Worm (Caenorhabditis elegans) whole organism, L4 larva: ENCODE data around the gene T25B9.2.

ENCODE experiments used
- D1046.2 ChIP-seq: fragments of 200-800 bp; sonication (Bioruptor generic); IDR thresholded peaks from 2 replicates; pipeline ENCODE4 v1.3.6; 2022; ENCODE audit warnings: missing genetic modification characterization, missing compliant biosample characterization
- aly-2 ChIP-seq: sonication (generic microtip); optimal IDR thresholded peaks from 2 replicates; lab custom pipeline; 2018; ENCODE audit warnings: missing biosample characterization, missing genetic modification characterization
- ama-1 ChIP-seq: fragments of 150-350 bp; optimal IDR thresholded peaks from 2 replicates; lab custom pipeline; 2014; ENCODE audit warnings: inconsistent platforms, mixed read lengths
- ctbp-1 ChIP-seq: fragments of 200-800 bp; sonication (Bioruptor generic); IDR thresholded peaks from 2 replicates; pipeline ENCODE4 v1.3.6; 2022; ENCODE audit warnings: missing genetic modification reagents, missing genetic modification characterization, missing compliant biosample characterization
- egl-27 ChIP-seq: sonication (generic microtip); optimal IDR thresholded peaks from 3 replicates; lab custom pipeline; 2017; ENCODE audit warnings: missing biosample characterization, missing genetic modification reagents, missing genetic modification characterization
- fkh-10 ChIP-seq: fragments of 150-350 bp; optimal IDR thresholded peaks from 2 replicates; lab custom pipeline; 2014; ENCODE audit warnings: missing biosample characterization, missing genetic modification reagents, missing genetic modification characterization
- hlh-30 ChIP-seq: sonication (generic microtip); optimal IDR thresholded peaks from 2 replicates; lab custom pipeline; 2017; ENCODE audit warnings: antibody characterized with exemption, mild to moderate bottlenecking, missing genetic modification characterization, missing compliant biosample characterization; ENCODE audit not compliant: insufficient read depth
- lsy-2 ChIP-seq, 2 experiments: fragments of 150-350 bp in 1 of 2; sonication (generic microtip) in 1 of 2; optimal IDR thresholded peaks; 2 replicates each; lab custom pipeline; 2014 to 2017; ENCODE audit warnings: missing biosample characterization in 2 of 2, missing genetic modification characterization in 2 of 2
- nhr-28 ChIP-seq: fragments of 150-350 bp; optimal IDR thresholded peaks from 2 replicates; lab custom pipeline; 2014; ENCODE audit warnings: missing biosample characterization, missing genetic modification characterization
- nhr-77 ChIP-seq: fragments of 150-350 bp; optimal IDR thresholded peaks from 2 replicates; lab custom pipeline; 2014; ENCODE audit warnings: missing biosample characterization, missing genetic modification characterization
- pqm-1 ChIP-seq: sonication (generic microtip); optimal IDR thresholded peaks from 2 replicates; lab custom pipeline; 2017; ENCODE audit warnings: missing biosample characterization, missing genetic modification characterization
- unc-130 ChIP-seq: sonication (generic microtip); optimal IDR thresholded peaks from 2 replicates; lab custom pipeline; 2016; ENCODE audit warnings: missing genetic modification reagents, missing genetic modification characterization, missing compliant biosample characterization

DNA sequence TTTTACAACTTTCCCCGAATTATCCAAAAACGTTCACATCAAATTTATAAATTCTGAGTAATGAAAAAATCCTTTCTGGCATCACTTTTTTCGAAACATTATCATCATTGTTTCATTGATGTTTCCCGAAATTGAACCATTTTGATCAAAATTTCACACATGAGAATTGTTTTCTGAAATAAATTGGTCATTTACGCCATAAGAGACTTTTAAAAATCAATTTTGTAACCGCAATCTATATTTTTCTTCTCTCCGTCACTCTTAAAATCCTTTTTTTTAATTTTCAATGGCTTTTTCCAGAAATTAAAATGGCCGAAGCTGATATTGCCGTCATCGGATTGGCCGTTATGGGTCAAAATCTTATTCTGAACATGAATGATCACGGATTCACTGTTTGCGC, 17.7 kb upstream of the T25B9.2 start, which contains the start of gene T25B9.9:
- TF ChIP-seq pqm-1 (tag; lab: Kevin White, UChicago), result no peak
- TF ChIP-seq nhr-77 (tag; lab: Kevin White, UChicago), result no peak
- no peak for TF ChIP-seq unc-130 (GFP tag; lab: Kevin White, UChicago)
- no peak for TF ChIP-seq lsy-2 (tag; optimal IDR thresholded peaks at IDR 0.05; lab: Kevin White, UChicago)
- no peak for TF ChIP-seq D1046.2 (GFP tag; lab: Robert Waterston, UW)
- TF ChIP-seq fkh-10 (GFP tag; lab: Kevin White, UChicago), result no peak
- no peak for TF ChIP-seq ama-1 (lab: Kevin White, UChicago)
- no peak for TF ChIP-seq nhr-28
- no peak for TF ChIP-seq ctbp-1 (GFP tag; lab: Robert Waterston, UW)
- no peak for TF ChIP-seq hlh-30 (tag; lab: Kevin White, UChicago)
- no peak for TF ChIP-seq egl-27
- no peak for TF ChIP-seq aly-2 (tag; lab: Kevin White, UChicago)
